Worm (Caenorhabditis elegans) whole organism, L3 larva: ENCODE data around the gene ZK418.5.

Experiments
- R02D3.7 ChIP-seq: fragments of 150-350 bp; optimal IDR thresholded peaks from 2 replicates; lab custom pipeline; 2014; ENCODE audit warnings: missing biosample characterization, missing genetic modification characterization
- ceh-82 ChIP-seq: fragments of 150-350 bp; optimal IDR thresholded peaks from 2 replicates; lab custom pipeline; 2014; ENCODE audit warnings: missing biosample characterization, missing genetic modification characterization
- egl-27 ChIP-seq: sonication (generic microtip); optimal IDR thresholded peaks from 4 replicates; lab custom pipeline; 2017; ENCODE audit warnings: missing biosample characterization, missing genetic modification reagents, missing genetic modification characterization
- elt-3 ChIP-seq, 3 experiments: fragments of 150-350 bp in 1 of 3; sonication (generic microtip) in 2 of 3; optimal IDR thresholded peaks; 2 replicates in 2 of 3; 4 replicates in 1 of 3; lab custom pipeline; 2014 to 2017; ENCODE audit warnings: missing biosample characterization in 3 of 3, missing genetic modification characterization in 3 of 3
- fkh-10 ChIP-seq: sonication (generic microtip); optimal IDR thresholded peaks from 2 replicates; lab custom pipeline; 2017; ENCODE audit warnings: missing biosample characterization, missing genetic modification reagents, missing genetic modification characterization
- lin-39 ChIP-seq: fragments of 150-350 bp; optimal IDR thresholded peaks from 2 replicates; lab custom pipeline; 2018; ENCODE audit warnings: missing biosample characterization, missing genetic modification reagents, missing genetic modification characterization
- nhr-11 ChIP-seq: fragments of 150-350 bp; optimal IDR thresholded peaks from 2 replicates; lab custom pipeline; 2014; ENCODE audit warnings: missing biosample characterization, missing genetic modification characterization
- nhr-77 ChIP-seq: fragments of 150-350 bp; optimal IDR thresholded peaks from 2 replicates; lab custom pipeline; 2014; ENCODE audit warnings: missing biosample characterization, missing genetic modification characterization
- pqm-1 ChIP-seq: fragments of 150-350 bp; optimal IDR thresholded peaks from 2 replicates; lab custom pipeline; 2017; ENCODE audit warnings: missing biosample characterization, missing genetic modification characterization, inconsistent platforms
- sea-2 ChIP-seq: fragments of 150-350 bp; sonication (generic microtip); optimal IDR thresholded peaks from 4 replicates; lab custom pipeline; 2014; ENCODE audit warnings: missing biosample characterization, missing genetic modification reagents, missing genetic modification characterization
- ztf-11 ChIP-seq: fragments of 150-350 bp; optimal IDR thresholded peaks from 2 replicates; lab custom pipeline; 2014; ENCODE audit warnings: missing biosample characterization, missing genetic modification characterization

ce11 chrIII:7083106-7083505 lies 9.5 kb upstream of the ZK418.5 start:
- TF ChIP-seq nhr-77 (tag; lab: Kevin White, UChicago), result no peak
- TF ChIP-seq elt-3 (tag; optimal IDR thresholded peaks at IDR 0.05; lab: Kevin White, UChicago), result no peak
- no peak for TF ChIP-seq R02D3.7
- TF ChIP-seq ztf-11, result no peak
- TF ChIP-seq ceh-82 (tag; lab: Kevin White, UChicago), result no peak
- TF ChIP-seq fkh-10 (GFP tag; lab: Kevin White, UChicago), result no peak
- no peak for TF ChIP-seq lin-39 (tag; lab: Kevin White, UChicago)
- no peak for TF ChIP-seq egl-27 (tag; lab: Kevin White, UChicago)
- no peak for TF ChIP-seq nhr-11 (tag; lab: Kevin White, UChicago)
- no peak for TF ChIP-seq sea-2 (GFP tag; lab: Kevin White, UChicago)
- TF ChIP-seq pqm-1 (tag; lab: Kevin White, UChicago), result no peak
